Worm (Caenorhabditis elegans) whole organism, L2 larva: Measurements from ENCODE around the gene dnj-20.

ENCODE experiments used
- C34F6.9 ChIP-seq: fragments of 150-350 bp; optimal IDR thresholded peaks from 2 replicates; lab custom pipeline; 2014; ENCODE audit warnings: missing biosample characterization, missing genetic modification characterization
- F13H6.1 ChIP-seq: sonication (generic microtip); optimal IDR thresholded peaks from 2 replicates; lab custom pipeline; 2016; ENCODE audit warnings: missing genetic modification characterization, missing compliant biosample characterization
- R02D3.7 ChIP-seq: fragments of 150-350 bp; optimal IDR thresholded peaks from 2 replicates; lab custom pipeline; 2014; ENCODE audit warnings: missing biosample characterization, missing genetic modification characterization
- Y55F3AM.14 ChIP-seq: fragments of 200-800 bp; sonication (Bioruptor generic); optimal IDR thresholded peaks from 2 replicates; lab custom pipeline; 2018; ENCODE audit warnings: mild to moderate bottlenecking, missing genetic modification characterization, missing compliant biosample characterization
- ZK546.5 ChIP-seq: sonication (generic microtip); optimal IDR thresholded peaks from 2 replicates; lab custom pipeline; 2017; ENCODE audit warnings: missing biosample characterization, missing genetic modification characterization
- alr-1 ChIP-seq: fragments of 150-350 bp; optimal IDR thresholded peaks from 2 replicates; lab custom pipeline; 2014; ENCODE audit warnings: missing biosample characterization, missing genetic modification characterization
- aly-2 ChIP-seq: fragments of 150-350 bp; optimal IDR thresholded peaks from 2 replicates; lab custom pipeline; 2014; ENCODE audit warnings: missing biosample characterization, missing genetic modification characterization
- ama-1 ChIP-seq: fragments of 150-350 bp; optimal IDR thresholded peaks from 2 replicates; lab custom pipeline; 2018; ENCODE audit warnings: inconsistent platforms
- blmp-1 ChIP-seq: sonication (generic microtip); optimal IDR thresholded peaks from 2 replicates; lab custom pipeline; 2017; ENCODE audit warnings: missing genetic modification characterization, mild to moderate bottlenecking, missing compliant biosample characterization, antibody characterized with exemption, moderate library complexity; ENCODE audit not compliant: insufficient read depth
- ceh-16 ChIP-seq: fragments of 150-350 bp; optimal IDR thresholded peaks from 2 replicates; lab custom pipeline; 2014; ENCODE audit warnings: missing biosample characterization, missing genetic modification characterization
- ceh-82 ChIP-seq: fragments of 150-350 bp; optimal IDR thresholded peaks from 2 replicates; lab custom pipeline; 2014; ENCODE audit warnings: missing biosample characterization, missing genetic modification characterization
- crh-2 ChIP-seq: sonication (generic microtip); optimal IDR thresholded peaks from 2 replicates; lab custom pipeline; 2017; ENCODE audit warnings: missing biosample characterization, missing genetic modification characterization
- dmd-4 ChIP-seq: sonication (generic microtip); optimal IDR thresholded peaks from 2 replicates; lab custom pipeline; 2017; ENCODE audit warnings: missing biosample characterization, missing genetic modification characterization
- egl-27 ChIP-seq: sonication (generic microtip); optimal IDR thresholded peaks from 3 replicates; lab custom pipeline; 2017; ENCODE audit warnings: missing biosample characterization, missing genetic modification reagents, missing genetic modification characterization
- elt-1 ChIP-seq: fragments of 150-350 bp; optimal IDR thresholded peaks from 2 replicates; lab custom pipeline; 2014; ENCODE audit warnings: missing biosample characterization, missing genetic modification characterization
- elt-3 ChIP-seq: sonication (generic microtip); optimal IDR thresholded peaks from 2 replicates; lab custom pipeline; 2017; ENCODE audit warnings: missing biosample characterization, missing genetic modification characterization
- fos-1 ChIP-seq: fragments of 150-350 bp; optimal IDR thresholded peaks from 2 replicates; lab custom pipeline; 2014; ENCODE audit warnings: missing biosample characterization, missing genetic modification characterization
- gmeb-1 ChIP-seq: fragments of 150-350 bp; optimal IDR thresholded peaks from 2 replicates; lab custom pipeline; 2014; ENCODE audit warnings: missing biosample characterization, missing genetic modification characterization
- lin-11 ChIP-seq: fragments of 150-350 bp; sonication (generic microtip); optimal IDR thresholded peaks from 2 replicates; lab custom pipeline; 2014; ENCODE audit warnings: missing biosample characterization, missing genetic modification characterization, inconsistent platforms, mixed read lengths
- lin-13 ChIP-seq: fragments of 150-350 bp; optimal IDR thresholded peaks from 2 replicates; lab custom pipeline; 2014; ENCODE audit warnings: missing biosample characterization, missing genetic modification reagents, missing genetic modification characterization
- lin-39 ChIP-seq: fragments of 150-350 bp; optimal IDR thresholded peaks from 2 replicates; lab custom pipeline; 2014; ENCODE audit warnings: missing biosample characterization, missing genetic modification reagents, missing genetic modification characterization
- lsy-2 ChIP-seq, 2 experiments: fragments of 150-350 bp in 1 of 2; sonication (generic microtip) in 1 of 2; optimal IDR thresholded peaks; 2 replicates each; lab custom pipeline; 2014 to 2017; ENCODE audit warnings: missing biosample characterization in 2 of 2, missing genetic modification characterization in 2 of 2
- mab-5 ChIP-seq: fragments of 150-350 bp; optimal IDR thresholded peaks from 2 replicates; lab custom pipeline; 2014; ENCODE audit warnings: missing biosample characterization, missing genetic modification characterization
- mbf-1 ChIP-seq: sonication (generic microtip); optimal IDR thresholded peaks from 2 replicates; lab custom pipeline; 2017; ENCODE audit warnings: missing biosample characterization, missing genetic modification characterization
- mdl-1 ChIP-seq, 2 experiments: fragments of 150-350 bp in 1 of 2; sonication (generic microtip) in 1 of 2; optimal IDR thresholded peaks; 2 replicates each; lab custom pipeline; 2017; ENCODE audit warnings: missing biosample characterization in 2 of 2, missing genetic modification characterization in 2 of 2
- nhr-10 ChIP-seq: sonication (generic microtip); optimal IDR thresholded peaks from 2 replicates; lab custom pipeline; 2017; ENCODE audit warnings: missing biosample characterization, missing genetic modification characterization
- nhr-11 ChIP-seq: fragments of 150-350 bp; optimal IDR thresholded peaks from 2 replicates; lab custom pipeline; 2014; ENCODE audit warnings: missing biosample characterization, missing genetic modification characterization
- nhr-12 ChIP-seq: fragments of 150-350 bp; optimal IDR thresholded peaks from 2 replicates; lab custom pipeline; 2014; ENCODE audit warnings: missing biosample characterization, missing genetic modification characterization
- nhr-129 ChIP-seq: fragments of 150-350 bp; optimal IDR thresholded peaks from 2 replicates; lab custom pipeline; 2014; ENCODE audit warnings: missing biosample characterization, missing genetic modification characterization
- nhr-21 ChIP-seq: fragments of 150-350 bp; optimal IDR thresholded peaks from 2 replicates; lab custom pipeline; 2014; ENCODE audit warnings: missing biosample characterization, missing genetic modification characterization
- nhr-23 ChIP-seq: fragments of 150-350 bp; optimal IDR thresholded peaks from 2 replicates; lab custom pipeline; 2014; ENCODE audit warnings: missing biosample characterization, missing genetic modification reagents, missing genetic modification characterization
- nhr-237 ChIP-seq: fragments of 150-350 bp; optimal IDR thresholded peaks from 2 replicates; lab custom pipeline; 2014; ENCODE audit warnings: missing biosample characterization, missing genetic modification characterization
- nhr-25 ChIP-seq: fragments of 150-350 bp; sonication (generic microtip); optimal IDR thresholded peaks from 3 replicates; lab custom pipeline; 2014; ENCODE audit warnings: missing biosample characterization, missing genetic modification characterization
- nhr-6 ChIP-seq: fragments of 150-350 bp; optimal IDR thresholded peaks from 2 replicates; lab custom pipeline; 2014; ENCODE audit warnings: missing biosample characterization, missing genetic modification characterization
- nhr-77 ChIP-seq: fragments of 150-350 bp; optimal IDR thresholded peaks from 2 replicates; lab custom pipeline; 2014; ENCODE audit warnings: missing biosample characterization, missing genetic modification characterization
- peb-1 ChIP-seq: fragments of 150-350 bp; optimal IDR thresholded peaks from 2 replicates; lab custom pipeline; 2014; ENCODE audit warnings: missing biosample characterization, missing genetic modification characterization
- sem-4 ChIP-seq: fragments of 150-350 bp; optimal IDR thresholded peaks from 2 replicates; lab custom pipeline; 2014; ENCODE audit warnings: missing biosample characterization, missing genetic modification reagents, missing genetic modification characterization
- skn-1 ChIP-seq: sonication (generic microtip); optimal IDR thresholded peaks from 2 replicates; lab custom pipeline; 2017; ENCODE audit warnings: missing biosample characterization, missing genetic modification characterization
- sma-3 ChIP-seq: sonication (generic microtip); optimal IDR thresholded peaks from 2 replicates; lab custom pipeline; 2016; ENCODE audit warnings: missing genetic modification reagents, missing genetic modification characterization, missing compliant biosample characterization
- sma-9 ChIP-seq, 2 experiments: fragments of 150-350 bp in 1 of 2; sonication (generic microtip) in 1 of 2; optimal IDR thresholded peaks; 2 replicates each; lab custom pipeline; 2014 to 2016; ENCODE audit warnings: missing genetic modification characterization in 2 of 2, mild to moderate bottlenecking in 1 of 2, missing biosample characterization in 1 of 2, missing compliant biosample characterization in 1 of 2, missing genetic modification reagents in 1 of 2, moderate library complexity in 1 of 2
- snpc-4 ChIP-seq: fragments of 150-350 bp; optimal IDR thresholded peaks from 2 replicates; lab custom pipeline; 2014; ENCODE audit warnings: missing biosample characterization, missing genetic modification characterization
- unc-39 ChIP-seq: fragments of 150-350 bp; optimal IDR thresholded peaks from 2 replicates; lab custom pipeline; 2014; ENCODE audit warnings: missing biosample characterization, missing genetic modification characterization
- unc-55 ChIP-seq: fragments of 150-350 bp; sonication (generic microtip); optimal IDR thresholded peaks from 3 replicates; lab custom pipeline; 2014; ENCODE audit warnings: missing biosample characterization, missing genetic modification reagents, missing genetic modification characterization
- unc-62 ChIP-seq: fragments of 150-350 bp; optimal IDR thresholded peaks from 2 replicates; lab custom pipeline; 2014; ENCODE audit warnings: missing biosample characterization, missing genetic modification reagents, missing genetic modification characterization
- zag-1 ChIP-seq: fragments of 150-350 bp; optimal IDR thresholded peaks from 2 replicates; lab custom pipeline; 2014; ENCODE audit warnings: missing biosample characterization, missing genetic modification characterization
- ztf-1 ChIP-seq: fragments of 200-800 bp; sonication (Bioruptor generic); conservative IDR thresholded peaks from 2 replicates; pipeline ENCODE4 v1.3.6; 2022; ENCODE audit warnings: missing genetic modification characterization, missing compliant biosample characterization
- ztf-11 ChIP-seq: sonication (generic microtip); optimal IDR thresholded peaks from 2 replicates; lab custom pipeline; 2017; ENCODE audit warnings: missing biosample characterization, missing genetic modification characterization
- ztf-4 ChIP-seq: fragments of 150-350 bp; optimal IDR thresholded peaks from 2 replicates; lab custom pipeline; 2014; ENCODE audit warnings: missing biosample characterization, missing genetic modification characterization

Gene dnj-20

DNA sequence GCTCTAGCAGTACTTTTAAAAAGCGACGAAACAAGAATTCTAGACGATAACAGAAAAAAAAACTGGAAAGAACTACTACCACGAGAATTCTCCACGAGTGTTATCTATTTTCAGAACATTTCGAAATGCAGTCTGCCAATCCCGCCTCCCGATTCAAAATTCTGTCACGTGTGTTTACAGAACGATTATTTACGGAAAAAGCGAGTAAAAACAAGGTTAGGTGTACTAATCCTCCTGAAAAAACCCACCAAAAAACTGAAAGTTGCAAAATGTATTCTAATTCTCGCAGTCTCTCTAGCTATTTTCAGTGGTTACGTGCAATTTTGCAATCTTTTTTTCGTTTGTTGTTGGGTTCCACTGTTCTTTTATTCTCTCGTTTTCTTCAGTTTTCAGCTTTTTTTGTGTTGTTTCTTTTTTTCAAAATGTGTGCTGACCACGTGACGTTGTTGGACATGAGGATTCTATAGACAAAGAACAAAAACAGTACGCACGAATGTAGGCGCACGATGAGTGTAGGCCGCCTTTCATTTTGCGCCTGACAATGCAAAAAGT, 17.4 kb downstream of the dnj-20 start:
- TF ChIP-seq crh-2 (peak; percentile 30), C34F6.9 (tag; lab: Kevin White, UChicago) (peak; percentile 39), unc-55 (peak; percentile 72), ama-1 (no peak), aly-2 (tag; lab: Kevin White, UChicago) (no peak), mdl-1 (tag; optimal IDR thresholded peaks at IDR 0.05; lab: Kevin White, UChicago) (peak in 1 of 2 experiments; percentile 12), ZK546.5 (tag; lab: Kevin White, UChicago) (no peak), ztf-4 (tag; lab: Kevin White, UChicago) (no peak), nhr-23 (tag; lab: Kevin White, UChicago) (no peak)

DNA sequence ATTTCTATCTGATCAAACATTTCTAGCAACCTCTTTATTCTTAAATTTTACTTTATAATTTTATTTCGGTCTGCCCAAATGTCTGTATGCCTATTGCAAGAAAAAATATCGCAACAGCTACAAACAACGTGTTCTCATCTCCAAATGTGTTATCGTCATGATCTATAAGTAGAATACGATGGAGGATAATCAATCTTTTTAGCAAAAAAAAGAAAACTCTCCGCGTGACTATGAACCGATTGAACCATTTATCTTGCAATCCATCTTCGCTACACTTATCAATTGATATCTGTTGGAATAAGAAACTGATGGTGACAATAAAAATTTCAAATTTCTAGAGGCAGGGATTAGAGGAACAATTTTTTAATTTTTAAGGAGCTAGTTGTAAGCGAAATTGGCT, 18.0 kb downstream of the dnj-20 start:
- no peak for TF ChIP-seq crh-2
- TF ChIP-seq nhr-129 (tag; lab: Kevin White, UChicago) = no peak
- TF ChIP-seq zag-1 (tag; lab: Kevin White, UChicago) = no peak
- TF ChIP-seq ztf-4 (tag; lab: Kevin White, UChicago) = no peak
- TF ChIP-seq dmd-4 (tag; lab: Kevin White, UChicago) = no peak
- TF ChIP-seq nhr-25 (tag; lab: Kevin White, UChicago) = peak; percentile 57
- TF ChIP-seq ama-1 = no peak
- TF ChIP-seq elt-1 = no peak
- no peak for TF ChIP-seq nhr-6
- no peak for TF ChIP-seq lsy-2 (tag; optimal IDR thresholded peaks at IDR 0.05; lab: Kevin White, UChicago)
- no peak for TF ChIP-seq R02D3.7 (tag; lab: Kevin White, UChicago)
- TF ChIP-seq skn-1 = no peak
- no peak for TF ChIP-seq F13H6.1 (tag; lab: Kevin White, UChicago)
- TF ChIP-seq mdl-1 (tag; optimal IDR thresholded peaks at IDR 0.05; lab: Kevin White, UChicago) = peak in 1 of 2 experiments; percentile 4
- no peak for TF ChIP-seq nhr-23 (tag; lab: Kevin White, UChicago)
- no peak for TF ChIP-seq mbf-1 (tag; lab: Kevin White, UChicago)
- TF ChIP-seq unc-55 = no peak
- no peak for TF ChIP-seq peb-1 (tag; lab: Kevin White, UChicago)
- no peak for TF ChIP-seq aly-2 (tag; lab: Kevin White, UChicago)
- no peak for TF ChIP-seq alr-1 (tag; lab: Kevin White, UChicago)
- peak; percentile 6 for TF ChIP-seq C34F6.9 (tag; lab: Kevin White, UChicago)
- no peak for TF ChIP-seq nhr-11
- TF ChIP-seq lin-39 (tag; lab: Kevin White, UChicago) = no peak
- TF ChIP-seq nhr-12 (tag; lab: Kevin White, UChicago) = no peak
- no peak for TF ChIP-seq sem-4
- no peak for TF ChIP-seq elt-3 (tag; lab: Kevin White, UChicago)
- TF ChIP-seq blmp-1 (tag; lab: Kevin White, UChicago) = peak; percentile 72
- no peak for TF ChIP-seq gmeb-1
- no peak for TF ChIP-seq unc-39 (tag; lab: Kevin White, UChicago)
- TF ChIP-seq ceh-82 (tag; lab: Kevin White, UChicago) = no peak
- no peak for TF ChIP-seq lin-11
- TF ChIP-seq fos-1 (tag; lab: Kevin White, UChicago) = no peak
- no peak for TF ChIP-seq snpc-4 (tag; lab: Kevin White, UChicago)
- no peak for TF ChIP-seq unc-62 (GFP tag; lab: Kevin White, UChicago)
- no peak for TF ChIP-seq nhr-10
- TF ChIP-seq sma-9 (GFP tag; optimal IDR thresholded peaks at IDR 0.05; lab: Kevin White, UChicago) = peak; percentile 87
- TF ChIP-seq sma-9 (tag; optimal IDR thresholded peaks at IDR 0.05; lab: Kevin White, UChicago) = no peak
- no peak for TF ChIP-seq lin-13 (GFP tag; lab: Kevin White, UChicago)
- TF ChIP-seq mab-5 = no peak
- no peak for TF ChIP-seq egl-27 (tag; lab: Kevin White, UChicago)
- TF ChIP-seq ztf-1 (GFP tag; lab: Robert Waterston, UW) = no peak
- TF ChIP-seq ceh-16 (tag; lab: Kevin White, UChicago) = peak; percentile 49
- no peak for TF ChIP-seq ZK546.5 (tag; lab: Kevin White, UChicago)
- TF ChIP-seq nhr-237 (tag; lab: Kevin White, UChicago) = no peak
- no peak for TF ChIP-seq nhr-77
- TF ChIP-seq ztf-11 = no peak
- TF ChIP-seq sma-3 = no peak
- peak; percentile 54 for TF ChIP-seq nhr-21 (tag; lab: Kevin White, UChicago)
- TF ChIP-seq Y55F3AM.14 = no peak
- TF ChIP-seq, all 48 proteins: peak for 7
